Worm (Caenorhabditis elegans) whole organism, late embryonic: ENCODE results near the gene bath-38.

Experiments
- C08G9.2 ChIP-seq: sonication (generic microtip); optimal IDR thresholded peaks from 2 replicates; lab custom pipeline; 2016; ENCODE audit warnings: mild to moderate bottlenecking, missing genetic modification characterization, moderate library complexity, missing compliant biosample characterization
- C38D4.7 ChIP-seq: fragments of 200-800 bp; sonication (Bioruptor generic); optimal IDR thresholded peaks from 2 replicates; lab custom pipeline; 2018; ENCODE audit warnings: mild to moderate bottlenecking, missing genetic modification characterization, moderate library complexity, missing compliant biosample characterization
- K02D7.2 ChIP-seq: sonication (generic microtip); optimal IDR thresholded peaks from 2 replicates; lab custom pipeline; 2017; ENCODE audit warnings: mild to moderate bottlenecking, missing genetic modification characterization, missing compliant biosample characterization
- T23F11.4 ChIP-seq: fragments of 200-800 bp; sonication (Bioruptor generic); optimal IDR thresholded peaks from 2 replicates; lab custom pipeline; 2018; ENCODE audit warnings: mild to moderate bottlenecking, missing genetic modification characterization, missing compliant biosample characterization
- Y22D7AL.16 ChIP-seq: sonication (generic microtip); optimal IDR thresholded peaks from 2 replicates; lab custom pipeline; 2016; ENCODE audit warnings: missing genetic modification characterization, missing compliant biosample characterization
- ceh-14 ChIP-seq: sonication (generic microtip); optimal IDR thresholded peaks from 2 replicates; lab custom pipeline; 2016; ENCODE audit warnings: missing genotype, missing genetic modification characterization, missing compliant biosample characterization
- ceh-18 ChIP-seq: sonication (generic microtip); optimal IDR thresholded peaks from 2 replicates; lab custom pipeline; 2016; ENCODE audit warnings: missing genetic modification characterization, missing compliant biosample characterization
- ceh-19 ChIP-seq: fragments of 200-800 bp; sonication (Bioruptor generic); optimal IDR thresholded peaks from 2 replicates; lab custom pipeline; 2018; ENCODE audit warnings: mild to moderate bottlenecking, missing genetic modification characterization, missing compliant biosample characterization
- ceh-24 ChIP-seq: sonication (generic microtip); optimal IDR thresholded peaks from 2 replicates; lab custom pipeline; 2016; ENCODE audit warnings: mild to moderate bottlenecking, missing genetic modification characterization, missing compliant biosample characterization
- ceh-31 ChIP-seq: sonication (generic microtip); optimal IDR thresholded peaks from 2 replicates; lab custom pipeline; 2016; ENCODE audit warnings: missing genetic modification characterization, missing compliant biosample characterization
- ceh-34 ChIP-seq: sonication (generic microtip); optimal IDR thresholded peaks from 2 replicates; lab custom pipeline; 2016; ENCODE audit warnings: mild to moderate bottlenecking, missing genetic modification characterization, missing compliant biosample characterization
- ceh-48 ChIP-seq: sonication (generic microtip); optimal IDR thresholded peaks from 2 replicates; lab custom pipeline; 2016; ENCODE audit warnings: missing genetic modification characterization, inconsistent platforms, missing compliant biosample characterization
- che-1 ChIP-seq: sonication (generic microtip); optimal IDR thresholded peaks from 2 replicates; lab custom pipeline; 2016; ENCODE audit warnings: mild to moderate bottlenecking, missing genetic modification characterization, missing compliant biosample characterization
- dmd-4 ChIP-seq: sonication (generic microtip); optimal IDR thresholded peaks from 2 replicates; lab custom pipeline; 2016; ENCODE audit warnings: borderline replicate concordance, missing genetic modification characterization, missing compliant biosample characterization
- dve-1 ChIP-seq: sonication (generic microtip); optimal IDR thresholded peaks from 2 replicates; lab custom pipeline; 2017; ENCODE audit warnings: antibody characterized with exemption, mild to moderate bottlenecking, missing genetic modification characterization, missing compliant biosample characterization
- elt-2 ChIP-seq: sonication (generic microtip); optimal IDR thresholded peaks from 2 replicates; lab custom pipeline; 2016; ENCODE audit warnings: missing genetic modification reagents, missing genetic modification characterization, missing compliant biosample characterization
- eyg-1 ChIP-seq: sonication (generic microtip); optimal IDR thresholded peaks from 2 replicates; lab custom pipeline; 2016; ENCODE audit warnings: missing genotype, missing genetic modification characterization, missing compliant biosample characterization
- fkh-6 ChIP-seq: sonication (generic microtip); optimal IDR thresholded peaks from 2 replicates; lab custom pipeline; 2016; ENCODE audit warnings: missing genetic modification characterization, missing compliant biosample characterization
- gmeb-2 ChIP-seq: sonication (generic microtip); optimal IDR thresholded peaks from 2 replicates; lab custom pipeline; 2016; ENCODE audit warnings: missing genetic modification characterization, inconsistent platforms, missing compliant biosample characterization
- hlh-8 ChIP-seq: sonication (generic microtip); optimal IDR thresholded peaks from 2 replicates; lab custom pipeline; 2016; ENCODE audit warnings: missing genotype, missing genetic modification characterization, missing compliant biosample characterization
- lim-6 ChIP-seq: sonication (generic microtip); optimal IDR thresholded peaks from 2 replicates; lab custom pipeline; 2016; ENCODE audit warnings: missing genetic modification characterization, missing compliant biosample characterization
- madf-2 ChIP-seq: sonication (generic microtip); optimal IDR thresholded peaks from 2 replicates; lab custom pipeline; 2017; ENCODE audit warnings: missing genetic modification characterization, missing compliant biosample characterization
- mec-3 ChIP-seq: sonication (generic microtip); optimal IDR thresholded peaks from 2 replicates; lab custom pipeline; 2016; ENCODE audit warnings: borderline replicate concordance, missing genetic modification characterization, missing compliant biosample characterization
- nhr-11 ChIP-seq: fragments of 150-350 bp; optimal IDR thresholded peaks from 2 replicates; lab custom pipeline; 2014; ENCODE audit warnings: missing biosample characterization, missing genetic modification characterization
- nhr-232 ChIP-seq: sonication (generic microtip); optimal IDR thresholded peaks from 2 replicates; lab custom pipeline; 2016; ENCODE audit warnings: missing genetic modification characterization, missing compliant biosample characterization
- odd-2 ChIP-seq: sonication (generic microtip); optimal IDR thresholded peaks from 2 replicates; lab custom pipeline; 2017; ENCODE audit warnings: antibody characterized with exemption, mild to moderate bottlenecking, missing genetic modification characterization, missing compliant biosample characterization
- pag-3 ChIP-seq: sonication (generic microtip); optimal IDR thresholded peaks from 2 replicates; lab custom pipeline; 2016; ENCODE audit warnings: missing compliant biosample characterization, missing genetic modification characterization, borderline replicate concordance
- pax-1 ChIP-seq: fragments of 150-350 bp; optimal IDR thresholded peaks from 2 replicates; lab custom pipeline; 2014; ENCODE audit warnings: missing biosample characterization, missing genetic modification characterization
- pha-4 ChIP-seq: fragments of 150-350 bp; optimal IDR thresholded peaks from 2 replicates; lab custom pipeline; 2018; ENCODE audit warnings: missing biosample characterization, missing genetic modification reagents, missing genetic modification characterization
- pros-1 ChIP-seq: fragments of 150-350 bp; optimal IDR thresholded peaks from 2 replicates; lab custom pipeline; 2014; ENCODE audit warnings: missing biosample characterization, missing genetic modification reagents, missing genetic modification characterization
- ref-2 ChIP-seq: sonication (generic microtip); optimal IDR thresholded peaks from 2 replicates; lab custom pipeline; 2016; ENCODE audit warnings: missing genetic modification characterization, missing compliant biosample characterization
- sox-2 ChIP-seq: fragments of 200-800 bp; sonication (Bioruptor generic); IDR thresholded peaks from 2 replicates; pipeline ENCODE4 v1.3.6; 2022; ENCODE audit warnings: missing genetic modification reagents, missing genetic modification characterization, missing compliant biosample characterization
- syd-9 ChIP-seq: sonication (generic microtip); optimal IDR thresholded peaks from 2 replicates; lab custom pipeline; 2016; ENCODE audit warnings: mild to moderate bottlenecking, missing genetic modification characterization, moderate library complexity, missing compliant biosample characterization
- tbx-2 ChIP-seq: sonication (generic microtip); optimal IDR thresholded peaks from 2 replicates; lab custom pipeline; 2016; ENCODE audit warnings: missing genetic modification characterization, missing compliant biosample characterization
- tbx-7 ChIP-seq: sonication (generic microtip); optimal IDR thresholded peaks from 2 replicates; lab custom pipeline; 2016; ENCODE audit warnings: missing genotype, missing genetic modification characterization, missing compliant biosample characterization
- unc-3 ChIP-seq, 2 experiments: fragments of 200-800 bp in 1 of 2; sonication (Bioruptor generic) in 1 of 2; sonication (generic microtip) in 1 of 2; conservative IDR thresholded peaks in 1 of 2; optimal IDR thresholded peaks in 1 of 2; 2 replicates each; pipeline versions ENCODE4 v1.3.6 to Lab custom; 2016 to 2022; ENCODE audit warnings: missing compliant biosample characterization in 2 of 2, missing genetic modification characterization in 2 of 2, missing genetic modification reagents in 1 of 2
- unc-42 ChIP-seq: sonication (generic microtip); optimal IDR thresholded peaks from 2 replicates; lab custom pipeline; 2016; ENCODE audit warnings: missing genotype, missing genetic modification characterization, missing compliant biosample characterization
- unc-55 ChIP-seq: sonication (generic microtip); optimal IDR thresholded peaks from 2 replicates; lab custom pipeline; 2017; ENCODE audit warnings: missing biosample characterization, missing genetic modification reagents, missing genetic modification characterization

The bath-38 gene

ce11 chrII:10060508-10060907 lies 15.4 kb upstream of the bath-38 start, which contains the start of gene stg-1:
Gene stg-1 (minus strand): TSS chrII:10060660.
- TF ChIP-seq syd-9 (tag; lab: Kevin White, UChicago) (no peak), unc-3 (GFP tag; conservative IDR thresholded peaks at IDR 0.05; lab: Robert Waterston, UW) (no peak), unc-3 (tag; optimal IDR thresholded peaks at IDR 0.05; lab: Kevin White, UChicago) (no peak), unc-42 (tag; lab: Kevin White, UChicago) (peak; percentile 85)
- TF ChIP-seq, all 69 proteins: peak for 1

ce11 chrII:10056545-10057038 lies 11.5 kb upstream of the bath-38 start, which contains the start of gene C18D1.2:
Gene C18D1.2 (plus strand): TSS chrII:10056988.
- TF ChIP-seq pha-4 (no peak), nhr-232 (tag; lab: Kevin White, UChicago) (no peak), pax-1 (tag; lab: Kevin White, UChicago) (no peak), T23F11.4 (GFP tag; lab: Kevin White, UChicago) (no peak), hlh-8 (tag; lab: Kevin White, UChicago) (no peak), unc-55 (no peak), K02D7.2 (tag; lab: Kevin White, UChicago) (no peak), ref-2 (tag; lab: Kevin White, UChicago) (no peak), ceh-18 (tag; lab: Kevin White, UChicago) (no peak), tbx-2 (tag; lab: Kevin White, UChicago) (no peak), ceh-19 (GFP tag; lab: Kevin White, UChicago) (no peak), eyg-1 (tag; lab: Kevin White, UChicago) (no peak), unc-3 (GFP tag; conservative IDR thresholded peaks at IDR 0.05; lab: Robert Waterston, UW) (no peak), unc-3 (tag; optimal IDR thresholded peaks at IDR 0.05; lab: Kevin White, UChicago) (no peak), gmeb-2 (tag; lab: Kevin White, UChicago) (no peak), elt-2 (no peak), Y22D7AL.16 (tag; lab: Kevin White, UChicago) (no peak), lim-6 (tag; lab: Kevin White, UChicago) (no peak), nhr-11 (tag; lab: Kevin White, UChicago) (no peak), mec-3 (tag; lab: Kevin White, UChicago) (no peak)

ce11 chrII:10051485-10051884 lies 6.4 kb upstream of the bath-38 start:
- no peak for TF ChIP-seq T23F11.4 (GFP tag; lab: Kevin White, UChicago)
- no peak for TF ChIP-seq dve-1 (tag; lab: Kevin White, UChicago)
- TF ChIP-seq lim-6 (tag; lab: Kevin White, UChicago), result no peak
- no peak for TF ChIP-seq ceh-31 (tag; lab: Kevin White, UChicago)
- no peak for TF ChIP-seq ceh-34 (tag; lab: Kevin White, UChicago)

ce11 chrII:10048568-10048967 lies 3.5 kb upstream of the bath-38 start, which contains the start of gene flp-4:
Gene flp-4 (plus strand): TSS chrII:10048868.
- TF ChIP-seq sox-2, result no peak
- no peak for TF ChIP-seq tbx-7 (tag; lab: Kevin White, UChicago)
- no peak for TF ChIP-seq unc-55
- no peak for TF ChIP-seq madf-2 (tag; lab: Kevin White, UChicago)
- no peak for TF ChIP-seq C08G9.2 (tag; lab: Kevin White, UChicago)
- no peak for TF ChIP-seq ref-2 (tag; lab: Kevin White, UChicago)
- no peak for TF ChIP-seq ceh-18 (tag; lab: Kevin White, UChicago)
- TF ChIP-seq ceh-14 (tag; lab: Kevin White, UChicago), result no peak
- TF ChIP-seq ceh-24 (tag; lab: Kevin White, UChicago), result no peak
- TF ChIP-seq odd-2 (tag; lab: Kevin White, UChicago), result no peak
- TF ChIP-seq fkh-6 (tag; lab: Kevin White, UChicago), result no peak
- no peak for TF ChIP-seq che-1
- TF ChIP-seq syd-9 (tag; lab: Kevin White, UChicago), result no peak
- TF ChIP-seq lim-6 (tag; lab: Kevin White, UChicago), result no peak
- TF ChIP-seq dmd-4 (tag; lab: Kevin White, UChicago), result no peak
- no peak for TF ChIP-seq ceh-48 (tag; lab: Kevin White, UChicago)
- TF ChIP-seq pros-1 (tag; lab: Kevin White, UChicago), result no peak
- TF ChIP-seq pag-3 (tag; lab: Kevin White, UChicago), result no peak
- no peak for TF ChIP-seq C38D4.7
- no peak for TF ChIP-seq mec-3 (tag; lab: Kevin White, UChicago)
- TF ChIP-seq, all 69 proteins: peak for 0
